Worm (Caenorhabditis elegans): ENCODE measurements around the gene F52H3.6.
A peak's percentile ranks its signal among the peaks of the same experiment; 100 is the strongest.

The F52H3.6 gene

DNA sequence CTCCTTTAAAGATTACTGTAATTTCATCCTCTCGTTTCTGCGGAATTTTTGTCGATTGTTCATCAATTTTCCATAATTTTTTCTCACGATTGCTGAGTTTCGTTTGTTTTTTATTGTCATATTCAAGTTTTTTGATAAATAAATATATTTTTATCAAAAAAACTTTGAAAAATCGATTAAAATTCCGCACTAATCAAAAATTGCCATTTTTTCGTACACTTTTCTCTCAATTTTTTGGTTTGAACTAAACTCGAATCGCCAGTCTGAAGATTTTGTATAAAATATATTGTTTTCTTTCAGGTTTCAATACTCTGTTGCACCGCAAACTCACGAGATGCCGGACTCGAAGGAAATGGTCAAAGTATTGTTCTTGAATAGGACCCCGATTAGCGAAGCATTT, 12.6 kb upstream of the F52H3.6 start, which contains the start of gene ogr-2:
Gene ogr-2 (plus strand): TSS at position 301 of the 400 bp plus-strand sequence.
- TF ChIP-seq lin-32 (GFP tag; optimal IDR thresholded peaks at IDR 0.05) (no peak), M03D4.4 (tag; optimal IDR thresholded peaks at IDR 0.05) (no peak), mab-5 (tag; optimal IDR thresholded peaks at IDR 0.05) (no peak), bed-3 (GFP tag; optimal IDR thresholded peaks at IDR 0.05) (no peak), pha-4 (tag; optimal IDR thresholded peaks at IDR 0.05) (no peak), unc-39 (tag; optimal IDR thresholded peaks at IDR 0.05) (no peak), nhr-237 (tag; optimal IDR thresholded peaks at IDR 0.05) (no peak), cnd-1 (tag; optimal IDR thresholded peaks at IDR 0.05) (no peak), ham-2 (GFP tag; optimal IDR thresholded peaks at IDR 0.05) (no peak), tbx-8 (GFP tag; optimal IDR thresholded peaks at IDR 0.05) (no peak), nhr-2 (tag; optimal IDR thresholded peaks at IDR 0.05) (no peak), ceh-43 (GFP tag; optimal IDR thresholded peaks at IDR 0.05) (no peak), lin-13 (tag; optimal IDR thresholded peaks at IDR 0.05) (no peak), elt-1 (tag; optimal IDR thresholded peaks at IDR 0.05; ENCODE audit: borderline replicate concordance, insufficient read depth) (no peak), ztf-11 (tag; optimal IDR thresholded peaks at IDR 0.05) (no peak), ces-1 (GFP tag; optimal IDR thresholded peaks at IDR 0.05) (no peak), elt-3 (tag; optimal IDR thresholded peaks at IDR 0.05) (no peak), snpc-4 (tag; optimal IDR thresholded peaks at IDR 0.05) (no peak), sptf-1 (tag; optimal IDR thresholded peaks at IDR 0.05) (no peak)

DNA sequence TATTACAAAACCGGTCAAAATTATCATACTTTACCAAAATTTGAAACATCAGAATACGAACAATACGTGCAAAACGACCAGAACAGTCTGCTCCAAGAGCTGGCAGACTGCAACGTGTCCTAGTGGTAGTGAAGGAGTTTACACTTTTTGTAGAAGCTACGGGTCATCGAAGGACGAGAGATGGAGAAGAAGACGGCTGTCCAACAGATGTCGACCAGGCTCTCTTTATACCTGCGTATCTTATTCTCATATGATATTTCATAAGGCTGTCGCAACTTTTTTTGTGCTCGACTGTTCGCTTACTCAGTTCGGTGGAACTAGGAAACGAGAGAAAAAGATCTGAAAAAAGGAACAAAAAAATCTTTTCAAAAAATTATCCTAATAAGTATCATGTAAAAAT, 11.6 kb upstream of the F52H3.6 start, which contains the start of gene let-268:
Gene let-268 (minus strand): TSS at position 182 of the 400 bp plus-strand sequence.
- TF ChIP-seq hlh-1 (tag; optimal IDR thresholded peaks at IDR 0.05) (peak; percentile 99), lsy-2 (tag; optimal IDR thresholded peaks at IDR 0.05) (no peak)

DNA sequence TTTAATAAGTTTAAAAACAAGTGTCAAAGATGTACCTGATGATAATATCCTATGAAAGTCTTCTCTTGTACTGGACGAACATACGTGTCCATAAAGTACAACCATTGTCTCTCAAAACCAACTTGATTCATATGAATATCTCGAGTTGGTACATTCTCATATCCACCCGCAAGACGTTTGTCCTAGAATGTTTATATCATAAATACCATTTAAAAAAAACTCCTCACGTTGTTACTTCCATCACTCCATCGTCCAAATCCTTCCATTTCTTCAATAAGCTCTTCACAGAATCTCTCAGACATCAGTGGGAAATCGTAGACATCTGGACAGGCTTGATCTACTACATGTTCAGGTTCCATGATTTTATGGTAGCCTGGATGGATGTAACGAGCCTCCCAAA, 7.2 kb upstream of the F52H3.6 start:
- TF ChIP-seq pha-4 (tag; optimal IDR thresholded peaks at IDR 0.05) (no peak), elt-3 (tag; optimal IDR thresholded peaks at IDR 0.05) (no peak), unc-62 (GFP tag; optimal IDR thresholded peaks at IDR 0.05) (no peak), hlh-1 (tag; optimal IDR thresholded peaks at IDR 0.05) (no peak)

DNA sequence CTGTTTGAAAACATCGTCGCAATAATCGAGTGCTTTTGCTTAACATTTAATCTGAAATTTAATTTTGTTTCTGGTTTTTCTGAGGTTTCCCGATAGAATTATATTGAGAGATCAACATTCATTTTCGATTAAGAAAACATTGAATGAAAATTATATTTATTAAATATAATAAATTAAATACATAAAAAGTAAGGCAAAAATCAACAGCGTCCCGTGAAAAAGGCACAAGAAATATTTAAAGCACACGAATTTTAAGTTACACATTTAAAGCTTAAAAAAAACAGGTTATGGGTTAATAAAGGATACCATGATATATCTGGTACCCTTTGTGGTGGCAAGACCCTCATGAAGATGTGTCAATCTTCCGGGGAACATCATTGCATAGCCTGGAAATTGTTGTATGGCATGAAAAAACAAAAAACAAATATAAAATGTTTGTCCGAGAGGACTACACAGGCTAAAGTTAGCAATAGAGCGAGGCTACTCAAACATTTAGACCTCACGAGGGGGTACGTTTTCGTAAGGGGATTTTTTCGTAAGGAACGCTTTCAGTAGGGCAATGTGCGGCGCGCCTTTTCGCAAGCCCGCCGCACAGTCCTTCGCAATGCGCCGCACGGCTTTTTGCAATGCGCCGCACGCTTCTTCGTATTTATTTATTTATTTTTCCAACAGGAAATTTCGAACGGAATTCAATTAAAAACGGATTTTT, 5.1 kb upstream of the F52H3.6 start, which contains the start of gene mtcu-2:
Gene mtcu-2 (minus strand): TSS at position 51 of the 709 bp plus-strand sequence.
- TF ChIP-seq lin-13 (tag; optimal IDR thresholded peaks at IDR 0.05) (peak; percentile 40), pha-4 (tag; optimal IDR thresholded peaks at IDR 0.05) (peak; percentile 63), lsy-2 (tag; optimal IDR thresholded peaks at IDR 0.05) (peak; percentile 60), ces-1 (GFP tag; optimal IDR thresholded peaks at IDR 0.05) (peak; percentile 59), drap-1 (GFP tag; optimal IDR thresholded peaks at IDR 0.05) (peak; percentile 46), mep-1 (tag; optimal IDR thresholded peaks at IDR 0.05) (peak; percentile 59), nhr-237 (tag; optimal IDR thresholded peaks at IDR 0.05) (peak; percentile 35), sptf-1 (tag; optimal IDR thresholded peaks at IDR 0.05) (peak; percentile 71), ceh-83 (GFP tag; optimal IDR thresholded peaks at IDR 0.05) (peak; percentile 48), cnd-1 (tag; optimal IDR thresholded peaks at IDR 0.05) (peak; percentile 23)

DNA sequence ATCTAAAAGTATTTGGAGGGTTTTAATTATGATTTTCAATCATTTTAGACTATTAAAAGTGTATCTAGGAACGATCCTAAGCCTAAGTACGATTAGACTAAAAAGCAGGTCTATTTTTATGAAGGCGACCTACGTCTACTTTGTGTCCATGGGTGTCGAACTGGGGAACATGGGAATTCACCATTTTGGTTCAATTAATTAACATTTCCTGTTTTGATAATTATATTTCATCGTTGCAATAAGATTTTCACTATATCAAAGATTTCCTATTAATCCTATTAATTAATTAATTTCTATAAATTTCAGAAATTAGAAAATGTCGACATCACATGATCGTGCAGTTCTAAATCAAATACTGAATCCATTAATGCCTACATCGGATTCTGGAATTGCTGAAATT, 1.7 kb upstream of the F52H3.6 start, which contains the start of gene ttc-36:
Gene ttc-36 (plus strand): TSS at position 301 of the 400 bp plus-strand sequence.
- TF ChIP-seq elt-3 (tag; optimal IDR thresholded peaks at IDR 0.05) (no peak), ces-1 (GFP tag; optimal IDR thresholded peaks at IDR 0.05) (no peak), nhr-237 (tag; optimal IDR thresholded peaks at IDR 0.05) (no peak), bed-3 (GFP tag; optimal IDR thresholded peaks at IDR 0.05) (no peak), lin-13 (tag; optimal IDR thresholded peaks at IDR 0.05) (no peak), blmp-1 (tag; optimal IDR thresholded peaks at IDR 0.05) (no peak), tbx-8 (GFP tag; optimal IDR thresholded peaks at IDR 0.05) (no peak), lin-32 (GFP tag; optimal IDR thresholded peaks at IDR 0.05) (no peak), pha-4 (tag; optimal IDR thresholded peaks at IDR 0.05) (no peak), unc-120 (tag; optimal IDR thresholded peaks at IDR 0.05; ENCODE audit: poor library complexity, severe bottlenecking) (no peak), M03D4.4 (tag; optimal IDR thresholded peaks at IDR 0.05) (no peak), nhr-76 (tag; optimal IDR thresholded peaks at IDR 0.05) (no peak), sptf-1 (tag; optimal IDR thresholded peaks at IDR 0.05) (no peak), ham-2 (GFP tag; optimal IDR thresholded peaks at IDR 0.05) (no peak), unc-39 (tag; optimal IDR thresholded peaks at IDR 0.05) (no peak)

All from whole organism, mixed stage, embryonic.